Worm (Caenorhabditis elegans) whole organism, mixed stage, embryonic: ENCODE data around the gene M163.11.

ENCODE experiments used
- M03D4.4 ChIP-seq: sonication (generic microtip); optimal IDR thresholded peaks from 2 replicates; lab custom pipeline; 2017; ENCODE audit warnings: mild to moderate bottlenecking, missing genetic modification characterization, missing compliant biosample characterization
- bed-3 ChIP-seq: fragments of 200-800 bp; sonication (Bioruptor generic); optimal IDR thresholded peaks from 3 replicates; lab custom pipeline; 2018; ENCODE audit warnings: mild to moderate bottlenecking, missing genetic modification characterization, moderate library complexity, missing compliant biosample characterization
- blmp-1 ChIP-seq: fragments of 150-350 bp; optimal IDR thresholded peaks from 2 replicates; lab custom pipeline; 2014; ENCODE audit warnings: missing biosample characterization, missing genetic modification characterization
- ceh-39 ChIP-seq: fragments of 150-350 bp; optimal IDR thresholded peaks from 2 replicates; lab custom pipeline; 2014; ENCODE audit warnings: missing biosample characterization, missing genetic modification characterization
- ceh-43 ChIP-seq: fragments of 200-800 bp; sonication (Bioruptor generic); optimal IDR thresholded peaks from 2 replicates; lab custom pipeline; 2018; ENCODE audit warnings: mild to moderate bottlenecking, missing genetic modification characterization, moderate library complexity, missing compliant biosample characterization
- ceh-83 ChIP-seq: fragments of 200-800 bp; sonication (Bioruptor generic); optimal IDR thresholded peaks from 2 replicates; lab custom pipeline; 2018; ENCODE audit warnings: mild to moderate bottlenecking, missing genetic modification characterization, missing compliant biosample characterization
- ces-1 ChIP-seq: fragments of 150-350 bp; optimal IDR thresholded peaks from 2 replicates; lab custom pipeline; 2014; ENCODE audit warnings: missing biosample characterization, missing genetic modification reagents, missing genetic modification characterization
- cnd-1 ChIP-seq: fragments of 200-800 bp; sonication (Bioruptor generic); optimal IDR thresholded peaks from 2 replicates; lab custom pipeline; 2018; ENCODE audit warnings: mild to moderate bottlenecking, missing genetic modification characterization, missing compliant biosample characterization
- drap-1 ChIP-seq: fragments of 200-800 bp; sonication (Bioruptor generic); optimal IDR thresholded peaks from 3 replicates; lab custom pipeline; 2018; ENCODE audit warnings: mild to moderate bottlenecking, missing genetic modification characterization, missing compliant biosample characterization
- elt-1 ChIP-seq: sonication (generic microtip); optimal IDR thresholded peaks from 2 replicates; lab custom pipeline; 2017; ENCODE audit warnings: missing genetic modification characterization, mild to moderate bottlenecking, missing compliant biosample characterization, antibody characterized with exemption, moderate library complexity, borderline replicate concordance; ENCODE audit not compliant: insufficient read depth
- elt-3 ChIP-seq: fragments of 150-350 bp; optimal IDR thresholded peaks from 2 replicates; lab custom pipeline; 2014; ENCODE audit warnings: missing biosample characterization, missing genetic modification characterization
- flh-1 ChIP-seq: fragments of 200-800 bp; sonication (Bioruptor generic); optimal IDR thresholded peaks from 2 replicates; lab custom pipeline; 2018; ENCODE audit warnings: mild to moderate bottlenecking, missing genetic modification characterization, moderate library complexity, missing compliant biosample characterization
- ham-2 ChIP-seq: fragments of 200-800 bp; sonication (Bioruptor generic); optimal IDR thresholded peaks from 2 replicates; lab custom pipeline; 2018; ENCODE audit warnings: mild to moderate bottlenecking, missing genetic modification characterization, missing compliant biosample characterization
- hlh-1 ChIP-seq: fragments of 150-350 bp; optimal IDR thresholded peaks from 2 replicates; lab custom pipeline; 2014; ENCODE audit warnings: missing biosample characterization, missing genetic modification reagents, missing genetic modification characterization
- lin-13 ChIP-seq: fragments of 150-350 bp; optimal IDR thresholded peaks from 2 replicates; lab custom pipeline; 2014; ENCODE audit warnings: missing biosample characterization, missing genetic modification characterization
- lin-32 ChIP-seq: fragments of 200-800 bp; sonication (Bioruptor generic); optimal IDR thresholded peaks from 2 replicates; lab custom pipeline; 2018; ENCODE audit warnings: mild to moderate bottlenecking, missing genetic modification characterization, missing compliant biosample characterization
- lsy-2 ChIP-seq: fragments of 150-350 bp; optimal IDR thresholded peaks from 2 replicates; lab custom pipeline; 2014; ENCODE audit warnings: missing biosample characterization, missing genetic modification characterization
- mep-1 ChIP-seq: fragments of 150-350 bp; optimal IDR thresholded peaks from 2 replicates; lab custom pipeline; 2017; ENCODE audit warnings: missing biosample characterization, missing genetic modification reagents, missing genetic modification characterization, inconsistent platforms
- mls-2 ChIP-seq: sonication (generic microtip); optimal IDR thresholded peaks from 2 replicates; lab custom pipeline; 2016; ENCODE audit warnings: mild to moderate bottlenecking, missing genetic modification characterization, moderate library complexity, missing compliant biosample characterization
- nhr-12 ChIP-seq: fragments of 150-350 bp; optimal IDR thresholded peaks from 2 replicates; lab custom pipeline; 2014; ENCODE audit warnings: missing biosample characterization, missing genetic modification characterization
- nhr-2 ChIP-seq: fragments of 150-350 bp; optimal IDR thresholded peaks from 2 replicates; lab custom pipeline; 2014; ENCODE audit warnings: missing biosample characterization, missing genetic modification characterization
- nhr-237 ChIP-seq: fragments of 150-350 bp; optimal IDR thresholded peaks from 2 replicates; lab custom pipeline; 2014; ENCODE audit warnings: missing biosample characterization, missing genetic modification characterization
- nhr-28 ChIP-seq: fragments of 150-350 bp; optimal IDR thresholded peaks from 2 replicates; lab custom pipeline; 2014; ENCODE audit warnings: missing biosample characterization, missing genetic modification characterization
- nhr-76 ChIP-seq: sonication (generic microtip); optimal IDR thresholded peaks from 2 replicates; lab custom pipeline; 2017; ENCODE audit warnings: missing biosample characterization, missing genetic modification characterization
- pha-4 ChIP-seq: fragments of 150-350 bp; optimal IDR thresholded peaks from 2 replicates; lab custom pipeline; 2018; ENCODE audit warnings: missing biosample characterization, missing genetic modification reagents, missing genetic modification characterization
- sem-2 ChIP-seq: fragments of 200-800 bp; sonication (Bioruptor generic); optimal IDR thresholded peaks from 2 replicates; lab custom pipeline; 2018; ENCODE audit warnings: mild to moderate bottlenecking, missing genetic modification characterization, missing compliant biosample characterization
- snpc-4 ChIP-seq: fragments of 150-350 bp; optimal IDR thresholded peaks from 2 replicates; lab custom pipeline; 2014; ENCODE audit warnings: missing biosample characterization, missing genetic modification characterization
- sptf-1 ChIP-seq: sonication (generic microtip); optimal IDR thresholded peaks from 2 replicates; lab custom pipeline; 2017; ENCODE audit warnings: mild to moderate bottlenecking, missing genetic modification characterization, moderate library complexity, missing compliant biosample characterization
- tbx-8 ChIP-seq: fragments of 200-800 bp; sonication (Bioruptor generic); optimal IDR thresholded peaks from 2 replicates; lab custom pipeline; 2018; ENCODE audit warnings: mild to moderate bottlenecking, missing genetic modification characterization, moderate library complexity, missing compliant biosample characterization
- unc-120 ChIP-seq: sonication (generic microtip); optimal IDR thresholded peaks from 2 replicates; lab custom pipeline; 2017; ENCODE audit warnings: missing genetic modification characterization, missing compliant biosample characterization; ENCODE audit not compliant: poor library complexity, severe bottlenecking
- unc-39 ChIP-seq: fragments of 150-350 bp; optimal IDR thresholded peaks from 2 replicates; lab custom pipeline; 2014; ENCODE audit warnings: missing biosample characterization, missing genetic modification characterization
- unc-62 ChIP-seq: fragments of 150-350 bp; optimal IDR thresholded peaks from 2 replicates; lab custom pipeline; 2014; ENCODE audit warnings: missing biosample characterization, missing genetic modification reagents, missing genetic modification characterization
- zip-8 ChIP-seq: fragments of 150-350 bp; optimal IDR thresholded peaks from 2 replicates; lab custom pipeline; 2014; ENCODE audit warnings: missing biosample characterization, missing genetic modification characterization
- ztf-11 ChIP-seq: fragments of 150-350 bp; optimal IDR thresholded peaks from 2 replicates; lab custom pipeline; 2014; ENCODE audit warnings: missing biosample characterization, missing genetic modification characterization

M163.11 gene

ce11 chrX:14480248-14480647, 1.1 kb downstream of the M163.11 start, which contains the start of gene gfi-3:
gfi-3 (plus strand) TSS chrX:14480572.
- TF ChIP-seq lin-13 (tag; lab: Kevin White, UChicago) (peak; percentile 82), hlh-1 (tag; lab: Kevin White, UChicago) (peak; percentile 37), mls-2 (tag; lab: Kevin White, UChicago) (peak; percentile 5), ces-1 (GFP tag; lab: Kevin White, UChicago) (peak; percentile 18), drap-1 (GFP tag; lab: Kevin White, UChicago) (peak; percentile 55), snpc-4 (tag; lab: Kevin White, UChicago) (no peak), mep-1 (tag; lab: Kevin White, UChicago) (peak; percentile 34), cnd-1 (tag; lab: Kevin White, UChicago) (peak; percentile 7), unc-120 (tag; lab: Kevin White, UChicago) (peak; percentile 41), M03D4.4 (tag; lab: Kevin White, UChicago) (peak; percentile 75), nhr-76 (tag; lab: Kevin White, UChicago) (no peak), tbx-8 (GFP tag; lab: Kevin White, UChicago) (no peak), nhr-2 (tag; lab: Kevin White, UChicago) (no peak), lsy-2 (tag; lab: Kevin White, UChicago) (peak; percentile 59), pha-4 (tag; lab: Kevin White, UChicago) (peak; percentile 30), sptf-1 (peak; percentile 80), ham-2 (peak; percentile 57), lin-32 (GFP tag; lab: Kevin White, UChicago) (no peak), unc-62 (peak; percentile 8)

ce11 chrX:14481637-14482036, 2.5 kb downstream of the M163.11 start:
- TF ChIP-seq mls-2 (tag; lab: Kevin White, UChicago) (no peak), elt-1 (no peak), zip-8 (tag; lab: Kevin White, UChicago) (no peak), flh-1 (GFP tag; lab: Kevin White, UChicago) (no peak), ceh-39 (tag; lab: Kevin White, UChicago) (no peak), tbx-8 (GFP tag; lab: Kevin White, UChicago) (no peak), bed-3 (GFP tag; lab: Kevin White, UChicago) (no peak), nhr-2 (tag; lab: Kevin White, UChicago) (no peak), ces-1 (GFP tag; lab: Kevin White, UChicago) (no peak), unc-39 (no peak), lsy-2 (tag; lab: Kevin White, UChicago) (no peak), M03D4.4 (tag; lab: Kevin White, UChicago) (no peak), drap-1 (GFP tag; lab: Kevin White, UChicago) (no peak), nhr-28 (tag; lab: Kevin White, UChicago) (no peak), nhr-237 (tag; lab: Kevin White, UChicago) (no peak), lin-13 (tag; lab: Kevin White, UChicago) (no peak), unc-120 (tag; lab: Kevin White, UChicago) (no peak), lin-32 (GFP tag; lab: Kevin White, UChicago) (no peak), mep-1 (tag; lab: Kevin White, UChicago) (no peak), ztf-11 (tag; lab: Kevin White, UChicago) (no peak)

- TF ChIP-seq unc-62: no peak
- TF ChIP-seq ztf-11 (tag; lab: Kevin White, UChicago): no peak
- TF ChIP-seq bed-3 (GFP tag; lab: Kevin White, UChicago): no peak
- no peak for TF ChIP-seq mep-1 (tag; lab: Kevin White, UChicago)
- TF ChIP-seq nhr-12 (tag; lab: Kevin White, UChicago): no peak
- TF ChIP-seq elt-3 (tag; lab: Kevin White, UChicago): no peak
- no peak for TF ChIP-seq nhr-28 (tag; lab: Kevin White, UChicago)
- no peak for TF ChIP-seq ceh-39 (tag; lab: Kevin White, UChicago)
- TF ChIP-seq nhr-2 (tag; lab: Kevin White, UChicago): no peak
- no peak for TF ChIP-seq ces-1 (GFP tag; lab: Kevin White, UChicago)
- TF ChIP-seq lin-32 (GFP tag; lab: Kevin White, UChicago): no peak
- no peak for TF ChIP-seq blmp-1
- TF ChIP-seq drap-1 (GFP tag; lab: Kevin White, UChicago): no peak
Measured at ce11 chrX:14484827-14485226, 5.6 kb downstream of the M163.11 start, which contains the start of gene M163.8. M163.8 (plus strand) TSS chrX:14485127.

- TF ChIP-seq nhr-237 (tag; lab: Kevin White, UChicago) (no peak), lsy-2 (tag; lab: Kevin White, UChicago) (no peak), ztf-11 (tag; lab: Kevin White, UChicago) (peak; percentile 26), pha-4 (tag; lab: Kevin White, UChicago) (no peak), ceh-83 (GFP tag; lab: Kevin White, UChicago) (no peak), bed-3 (GFP tag; lab: Kevin White, UChicago) (no peak), hlh-1 (tag; lab: Kevin White, UChicago) (peak; percentile 82), mep-1 (tag; lab: Kevin White, UChicago) (peak; percentile 43), nhr-76 (tag; lab: Kevin White, UChicago) (no peak), unc-62 (peak; percentile 41), tbx-8 (GFP tag; lab: Kevin White, UChicago) (no peak), drap-1 (GFP tag; lab: Kevin White, UChicago) (no peak), elt-1 (no peak), nhr-12 (tag; lab: Kevin White, UChicago) (no peak), lin-32 (GFP tag; lab: Kevin White, UChicago) (peak; percentile 90), ceh-39 (tag; lab: Kevin White, UChicago) (peak; percentile 58), cnd-1 (tag; lab: Kevin White, UChicago) (peak; percentile 97), sptf-1 (no peak), ces-1 (GFP tag; lab: Kevin White, UChicago) (no peak), flh-1 (GFP tag; lab: Kevin White, UChicago) (no peak), blmp-1 (no peak), nhr-28 (tag; lab: Kevin White, UChicago) (no peak), unc-120 (tag; lab: Kevin White, UChicago) (no peak), lin-13 (tag; lab: Kevin White, UChicago) (no peak), nhr-2 (tag; lab: Kevin White, UChicago) (peak; percentile 92), M03D4.4 (tag; lab: Kevin White, UChicago) (no peak), unc-39 (no peak), mls-2 (tag; lab: Kevin White, UChicago) (peak; percentile 67), zip-8 (tag; lab: Kevin White, UChicago) (peak; percentile 97), sem-2 (GFP tag; lab: Kevin White, UChicago) (no peak), snpc-4 (tag; lab: Kevin White, UChicago) (no peak), ceh-43 (GFP tag; lab: Kevin White, UChicago) (peak; percentile 80), ham-2 (no peak), elt-3 (tag; lab: Kevin White, UChicago) (no peak)
Measured at ce11 chrX:14486503-14486902, 7.3 kb downstream of the M163.11 start.
